Worm (Caenorhabditis elegans): ENCODE results near the gene pag-3.

Gene pag-3

DNA sequence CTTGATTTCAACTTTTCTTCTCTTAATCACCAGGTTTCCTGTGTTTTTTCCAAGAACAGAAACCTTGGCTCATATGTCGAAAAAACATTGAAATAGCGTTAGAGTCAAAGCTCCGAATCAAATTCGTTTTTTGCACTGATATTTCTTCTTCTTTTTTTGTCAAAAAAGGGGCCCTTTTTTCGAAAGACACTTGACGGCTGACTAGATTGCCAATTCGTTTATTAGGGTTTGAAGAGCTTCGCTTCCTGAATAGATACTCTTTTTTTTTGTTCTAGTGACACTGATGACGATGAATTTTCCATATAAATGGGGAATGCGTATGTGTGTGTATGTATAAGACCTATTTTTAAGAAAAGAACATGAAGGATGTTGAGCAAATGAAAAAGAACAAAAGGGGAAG is 37.7 kb downstream of the pag-3 start:
- no peak for TF ChIP-seq unc-130 (GFP tag; optimal IDR thresholded peaks at IDR 0.05)
- no peak for TF ChIP-seq snpc-1.3 (tag; optimal IDR thresholded peaks at IDR 0.05; ENCODE audit: insufficient read depth)
- TF ChIP-seq ceh-100 (GFP tag; IDR thresholded peaks at IDR 0.05) = no peak

DNA sequence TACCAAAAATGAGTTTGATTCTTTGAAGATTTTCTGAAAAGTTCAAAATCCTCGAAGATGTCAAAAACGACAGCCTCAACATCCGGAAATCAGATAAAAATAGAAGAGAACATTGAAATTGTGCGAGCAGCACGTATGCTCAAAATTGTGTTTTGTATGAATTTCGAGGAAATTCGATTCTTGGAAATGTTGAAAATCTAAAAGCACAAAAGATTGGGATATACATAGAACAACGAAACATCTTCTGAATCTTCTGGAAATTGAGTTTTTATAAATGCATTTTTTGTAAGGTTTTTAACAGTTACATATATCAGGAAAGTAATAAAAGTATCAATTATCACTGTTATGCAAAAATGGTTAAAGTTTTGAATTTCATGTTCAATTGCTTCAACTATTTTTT is 43.8 kb downstream of the pag-3 start:
- TF ChIP-seq F52B5.7 (tag; optimal IDR thresholded peaks at IDR 0.05) (no peak), fkh-3 (tag; optimal IDR thresholded peaks at IDR 0.05) (no peak), tlf-1 (GFP tag; optimal IDR thresholded peaks at IDR 0.05) (no peak), lin-54 (GFP tag; optimal IDR thresholded peaks at IDR 0.05) (no peak), ceh-79 (tag; optimal IDR thresholded peaks at IDR 0.05) (no peak), nhr-27 (tag; optimal IDR thresholded peaks at IDR 0.05) (no peak), unc-130 (GFP tag; optimal IDR thresholded peaks at IDR 0.05) (no peak), hlh-26 (GFP tag; conservative IDR thresholded peaks at IDR 0.05) (no peak), dox-1 (GFP tag; IDR thresholded peaks at IDR 0.05) (no peak)

DNA sequence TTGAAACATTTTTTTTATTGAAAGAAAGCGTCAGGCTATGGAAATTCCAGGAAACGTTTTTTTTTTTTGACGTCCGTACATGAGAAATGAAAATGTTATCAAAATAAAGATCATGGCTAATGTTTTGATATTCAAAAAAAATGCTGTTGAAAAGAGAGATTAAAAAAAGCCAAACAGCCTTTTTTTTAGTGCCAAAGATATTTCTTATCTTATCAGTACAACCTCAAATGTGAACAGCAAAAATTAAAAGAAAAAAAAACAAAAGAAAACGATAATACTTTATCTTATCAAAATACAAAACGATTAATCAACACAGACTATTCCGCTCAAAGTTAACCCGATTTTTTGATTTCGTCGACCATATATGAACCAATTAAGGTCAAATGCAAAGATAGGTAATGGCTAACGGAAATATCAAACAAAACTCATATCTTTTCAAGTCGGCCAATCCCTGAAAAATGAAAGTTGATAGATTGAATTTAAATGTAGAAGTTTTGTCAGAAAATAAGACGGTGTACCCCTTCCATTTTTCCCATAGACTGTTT is 47.1 kb downstream of the pag-3 start:
- TF ChIP-seq F52B5.7 (tag; optimal IDR thresholded peaks at IDR 0.05) (no peak), tbp1 (GFP tag; optimal IDR thresholded peaks at IDR 0.05) (no peak), hlh-26 (GFP tag; conservative IDR thresholded peaks at IDR 0.05) (no peak), ztf-6 (GFP tag; IDR thresholded peaks at IDR 0.05) (no peak), mcd-1 (GFP tag; IDR thresholded peaks at IDR 0.05) (no peak), attf-5 (GFP tag; optimal IDR thresholded peaks at IDR 0.05) (no peak), tlf-1 (GFP tag; optimal IDR thresholded peaks at IDR 0.05) (no peak)

DNA sequence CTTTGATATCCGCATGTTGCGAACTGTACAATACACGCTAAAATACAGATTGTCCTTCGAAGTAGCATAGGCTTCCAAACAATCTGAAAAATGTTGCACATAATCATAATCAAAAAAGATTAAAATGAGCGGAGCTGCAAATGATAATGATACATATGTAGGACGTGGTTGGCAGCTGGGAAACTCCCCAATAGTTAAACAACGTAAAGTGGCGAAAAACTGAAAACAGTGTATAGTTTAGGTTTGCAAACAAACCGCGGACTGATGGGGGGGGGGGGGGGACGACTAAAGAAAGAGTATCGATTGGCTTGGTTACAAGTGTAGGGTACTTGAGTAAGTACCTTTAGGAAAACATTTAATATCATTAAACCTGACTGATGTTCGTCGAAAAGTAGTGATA is 49.3 kb downstream of the pag-3 start, which contains the start of gene hex-5:
TSS of gene hex-5 (minus strand) at position 101 of the 400 bp plus-strand sequence.
- no peak for TF ChIP-seq Y79H2A.3 (GFP tag; conservative IDR thresholded peaks at IDR 0.05)
- no peak for TF ChIP-seq ceh-40 (GFP tag; IDR thresholded peaks at IDR 0.05)
- TF ChIP-seq F22D6.2 (tag; optimal IDR thresholded peaks at IDR 0.05) = no peak
- TF ChIP-seq rpc-1 (optimal IDR thresholded peaks at IDR 0.05) = no peak
- TF ChIP-seq rpc-1 (tag; optimal IDR thresholded peaks at IDR 0.05) = no peak

DNA sequence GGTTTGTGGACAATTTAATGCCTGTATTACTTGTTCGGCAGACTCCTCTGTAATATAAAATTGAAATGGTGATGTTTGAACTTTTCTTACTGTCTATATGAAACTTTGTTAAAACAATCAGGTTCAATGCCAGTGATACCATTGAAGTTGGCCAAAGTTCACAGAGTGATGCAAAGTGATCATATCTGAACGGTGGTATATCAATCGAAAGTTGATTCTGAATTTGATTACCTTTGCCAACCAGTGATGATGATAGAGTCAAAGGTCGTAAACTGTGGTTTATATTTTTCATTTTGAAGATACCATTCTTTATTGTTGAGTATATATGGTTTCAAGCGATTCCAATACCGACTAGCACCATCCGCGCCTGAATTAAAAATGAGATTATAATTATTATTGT is 51.0 kb downstream of the pag-3 start:
- TF ChIP-seq F39B2.1 (GFP tag; IDR thresholded peaks at IDR 0.05) (no peak), ama-1 (optimal IDR thresholded peaks at IDR 0.05) (no peak), ama-1 (GFP tag; optimal IDR thresholded peaks at IDR 0.05) (no peak), mes-4 (tag; optimal IDR thresholded peaks at IDR 0.05) (no peak), lin-35 (GFP tag; optimal IDR thresholded peaks at IDR 0.05) (no peak), gei-17 (GFP tag; optimal IDR thresholded peaks at IDR 0.05) (no peak), F22D6.2 (tag; optimal IDR thresholded peaks at IDR 0.05) (no peak), hmg-1.2 (GFP tag; IDR thresholded peaks at IDR 0.05) (no peak), zfh-2 (GFP tag; conservative IDR thresholded peaks at IDR 0.05) (no peak), mel-28 (tag; optimal IDR thresholded peaks at IDR 0.05; ENCODE audit: borderline replicate concordance) (no peak), tbp1 (GFP tag; optimal IDR thresholded peaks at IDR 0.05) (no peak), snpc-4 (GFP tag; optimal IDR thresholded peaks at IDR 0.05) (no peak), snpc-4 (tag; optimal IDR thresholded peaks at IDR 0.05) (no peak), rpc-1 (optimal IDR thresholded peaks at IDR 0.05) (no peak), rpc-1 (tag; optimal IDR thresholded peaks at IDR 0.05) (no peak), F33H1.4 (GFP tag; IDR thresholded peaks at IDR 0.05) (no peak), pbrm-1 (GFP tag; IDR thresholded peaks at IDR 0.05) (no peak), ceh-40 (GFP tag; IDR thresholded peaks at IDR 0.05) (no peak), nfyb-1 (GFP tag; IDR thresholded peaks at IDR 0.05) (no peak), madf-6 (GFP tag; IDR thresholded peaks at IDR 0.05) (no peak), sdz-38 (tag; optimal IDR thresholded peaks at IDR 0.05) (no peak)
